Fruit fly (Drosophila melanogaster): ENCODE data around the gene CG43349.

CG43349 gene

dm6 chr2L:1172704-1173107 is 27.3 kb upstream of the CG43349 start, which contains the start of the genes Charon and CG4887:
Gene Charon, minus strand, starts transcription at chr2L:1172805.
Gene CG4887, plus strand, starts transcription at chr2L:1173009.
- peak; percentile 56 for TF ChIP-seq cic (GFP tag; optimal IDR thresholded peaks at IDR 0.05)
- TF ChIP-seq CG11617 (GFP tag; optimal IDR thresholded peaks at IDR 0.05): peak; percentile 81
- peak; percentile 69 for TF ChIP-seq tj (GFP tag; optimal IDR thresholded peaks at IDR 0.05)
- TF ChIP-seq CG5204 (GFP tag; optimal IDR thresholded peaks at IDR 0.05): no peak
- TF ChIP-seq Crg-1 (GFP tag; optimal IDR thresholded peaks at IDR 0.05): peak; percentile 90
- TF ChIP-seq cnc (optimal IDR thresholded peaks at IDR 0.05): no peak
- peak; percentile 70 for TF ChIP-seq bab1 (GFP tag; optimal IDR thresholded peaks at IDR 0.05)
- peak; percentile 79 for TF ChIP-seq CG12768 (GFP tag; optimal IDR thresholded peaks at IDR 0.05)
- TF ChIP-seq kay (GFP tag; ENCODE audit: borderline replicate concordance): no peak
- peak; percentile 94 for TF ChIP-seq toe (GFP tag; optimal IDR thresholded peaks at IDR 0.05)
- peak; percentile 87 for TF ChIP-seq ovo (GFP tag; optimal IDR thresholded peaks at IDR 0.05)
- peak; percentile 78 for TF ChIP-seq CG33017 (tag; optimal IDR thresholded peaks at IDR 0.05)
- peak; percentile 78 for TF ChIP-seq CG14711 (tag; optimal IDR thresholded peaks at IDR 0.05)
- TF ChIP-seq Hr96 (GFP tag; optimal IDR thresholded peaks at IDR 0.05): peak; percentile 93
- TF ChIP-seq Mnt (GFP tag; optimal IDR thresholded peaks at IDR 0.05): peak; percentile 84
- TF ChIP-seq CG1620 (GFP tag; optimal IDR thresholded peaks at IDR 0.05): peak; percentile 90
- peak; percentile 79 for TF ChIP-seq Clk (GFP tag; optimal IDR thresholded peaks at IDR 0.05)
- peak; percentile 74 for TF ChIP-seq pad (GFP tag; optimal IDR thresholded peaks at IDR 0.05)
- TF ChIP-seq CG7045 (GFP tag; optimal IDR thresholded peaks at IDR 0.05): peak; percentile 82
- peak; percentile 86 for TF ChIP-seq CG7101 (tag; optimal IDR thresholded peaks at IDR 0.05)

dm6 chr2L:1177522-1177921 is 22.5 kb upstream of the CG43349 start, which contains the start of gene CG4896:
Gene CG4896, plus strand, starts transcription at chr2L:1177690.
- TF ChIP-seq cic (GFP tag; optimal IDR thresholded peaks at IDR 0.05) (peak; percentile 11), Crg-1 (GFP tag; optimal IDR thresholded peaks at IDR 0.05) (peak; percentile 37), pad (GFP tag; optimal IDR thresholded peaks at IDR 0.05) (peak; percentile 21), bab1 (GFP tag; optimal IDR thresholded peaks at IDR 0.05) (peak; percentile 52), Clk (GFP tag; optimal IDR thresholded peaks at IDR 0.05) (no peak), Mnt (GFP tag; optimal IDR thresholded peaks at IDR 0.05) (no peak), CG7101 (tag; optimal IDR thresholded peaks at IDR 0.05) (peak; percentile 40), CG1620 (GFP tag; optimal IDR thresholded peaks at IDR 0.05) (peak; percentile 53)

- peak; percentile 83 for TF ChIP-seq Mnt (GFP tag; optimal IDR thresholded peaks at IDR 0.05)
- no peak for TF ChIP-seq CG5204 (GFP tag; optimal IDR thresholded peaks at IDR 0.05)
- TF ChIP-seq ovo (GFP tag; optimal IDR thresholded peaks at IDR 0.05): no peak
Measured at dm6 chr2L:1183799-1184198, 16.2 kb upstream of the CG43349 start, which contains the start of the genes CG5126 and Tgt. Gene CG5126, minus strand, starts transcription at chr2L:1184020. Gene Tgt, plus strand, starts transcription at chr2L:1184065.

- TF ChIP-seq CG7101 (tag; optimal IDR thresholded peaks at IDR 0.05) (peak; percentile 83), CG14711 (tag; optimal IDR thresholded peaks at IDR 0.05) (peak; percentile 76), CG1620 (GFP tag; optimal IDR thresholded peaks at IDR 0.05) (peak; percentile 22), CG11617 (GFP tag; optimal IDR thresholded peaks at IDR 0.05) (peak; percentile 49), Clk (GFP tag; optimal IDR thresholded peaks at IDR 0.05) (no peak), CG33017 (tag; optimal IDR thresholded peaks at IDR 0.05) (peak; percentile 69), Hr96 (GFP tag; optimal IDR thresholded peaks at IDR 0.05) (no peak), ovo (GFP tag; optimal IDR thresholded peaks at IDR 0.05) (peak; percentile 38), CG12768 (GFP tag; optimal IDR thresholded peaks at IDR 0.05) (peak; percentile 61), kay (GFP tag; ENCODE audit: borderline replicate concordance) (peak; percentile 79), bab1 (GFP tag; optimal IDR thresholded peaks at IDR 0.05) (peak; percentile 56), CG7045 (GFP tag; optimal IDR thresholded peaks at IDR 0.05) (peak; percentile 38), cic (GFP tag; optimal IDR thresholded peaks at IDR 0.05) (peak; percentile 98), toe (GFP tag; optimal IDR thresholded peaks at IDR 0.05) (no peak), CG5204 (GFP tag; optimal IDR thresholded peaks at IDR 0.05) (no peak), Mnt (GFP tag; optimal IDR thresholded peaks at IDR 0.05) (peak; percentile 61)
Measured at dm6 chr2L:1185642-1186497, 14.1 kb upstream of the CG43349 start, which contains the start of gene CG5001. Gene CG5001, plus strand, starts transcription at chr2L:1185757.

- TF ChIP-seq CG14711 (tag; optimal IDR thresholded peaks at IDR 0.05) (no peak), cnc (optimal IDR thresholded peaks at IDR 0.05) (no peak), CG1620 (GFP tag; optimal IDR thresholded peaks at IDR 0.05) (no peak), CG7045 (GFP tag; optimal IDR thresholded peaks at IDR 0.05) (no peak), CG11617 (GFP tag; optimal IDR thresholded peaks at IDR 0.05) (no peak), Clk (GFP tag; optimal IDR thresholded peaks at IDR 0.05) (no peak), pad (GFP tag; optimal IDR thresholded peaks at IDR 0.05) (no peak), CG5204 (GFP tag; optimal IDR thresholded peaks at IDR 0.05) (no peak), CG12768 (GFP tag; optimal IDR thresholded peaks at IDR 0.05) (no peak), bab1 (GFP tag; optimal IDR thresholded peaks at IDR 0.05) (no peak), kay (GFP tag; ENCODE audit: borderline replicate concordance) (no peak), cic (GFP tag; optimal IDR thresholded peaks at IDR 0.05) (no peak), tj (GFP tag; optimal IDR thresholded peaks at IDR 0.05) (no peak), CG7101 (tag; optimal IDR thresholded peaks at IDR 0.05) (no peak), CG33017 (tag; optimal IDR thresholded peaks at IDR 0.05) (no peak), ovo (GFP tag; optimal IDR thresholded peaks at IDR 0.05) (no peak), toe (GFP tag; optimal IDR thresholded peaks at IDR 0.05) (no peak), Crg-1 (GFP tag; optimal IDR thresholded peaks at IDR 0.05) (no peak)
Measured at dm6 chr2L:1199166-1199565, 839 bp upstream of the CG43349 start, which contains the start of the genes CG5139 and CG43348. Gene CG5139, minus strand, starts transcription at chr2L:1199266. Gene CG43348, plus strand, starts transcription at chr2L:1199412.
